Fruit fly (Drosophila melanogaster) whole organism, embryonic: ENCODE data around the gene lectin-21Cb.

Experiments used
- CG10366 ChIP-seq: fragments of 200-800 bp; sonication (Bioruptor generic); IDR thresholded peaks from 2 replicates; pipeline ENCODE4 v1.3.6; 2022; ENCODE audit warnings: missing biosample characterization, missing genetic modification characterization
- CG10431 ChIP-seq: fragments of 200-800 bp; sonication (Bioruptor generic); optimal IDR thresholded peaks from 3 replicates; lab custom pipeline; 2018; ENCODE audit warnings: missing biosample characterization, mild to moderate bottlenecking, missing genetic modification characterization
- CG12659 ChIP-seq: fragments of 200-800 bp; sonication (Bioruptor generic); optimal IDR thresholded peaks from 3 replicates; lab custom pipeline; 2017; ENCODE audit warnings: mild to moderate bottlenecking, missing biosample characterization, missing genetic modification reagents, missing genetic modification characterization
- CG15479 ChIP-seq: fragments of 200-800 bp; sonication (Bioruptor generic); optimal IDR thresholded peaks from 3 replicates; lab custom pipeline; 2019; ENCODE audit warnings: missing biosample characterization, mild to moderate bottlenecking, missing genetic modification characterization, moderate library complexity
- CG15601 ChIP-seq: fragments of 200-800 bp; sonication (Bioruptor generic); optimal IDR thresholded peaks from 3 replicates; lab custom pipeline; 2019; ENCODE audit warnings: missing biosample characterization, mild to moderate bottlenecking, missing genetic modification characterization, moderate library complexity
- CG1602 ChIP-seq: fragments of 200-800 bp; sonication (Bioruptor generic); optimal IDR thresholded peaks from 3 replicates; lab custom pipeline; 2016; ENCODE audit warnings: missing biosample characterization, missing genetic modification characterization
- CG17186 ChIP-seq: fragments of 200-800 bp; sonication (Bioruptor generic); optimal IDR thresholded peaks from 3 replicates; lab custom pipeline; 2017; ENCODE audit warnings: missing biosample characterization, missing genetic modification reagents, missing genetic modification characterization
- CG1832 ChIP-seq: fragments of 200-800 bp; sonication (Bioruptor generic); optimal IDR thresholded peaks from 2 replicates; lab custom pipeline; 2017; ENCODE audit warnings: missing biosample characterization, mild to moderate bottlenecking, missing genetic modification characterization, inconsistent platforms
- CG4404 ChIP-seq: fragments of 200-800 bp; sonication (Bioruptor generic); IDR thresholded peaks from 2 replicates; pipeline ENCODE4 v1.3.6; 2022; ENCODE audit warnings: missing biosample characterization, missing genetic modification characterization
- CG4424 ChIP-seq: fragments of 200-800 bp; sonication (Bioruptor generic); optimal IDR thresholded peaks from 3 replicates; lab custom pipeline; 2016; ENCODE audit warnings: missing biosample characterization, missing genetic modification characterization
- CG6175 ChIP-seq: fragments of 200-800 bp; sonication (Bioruptor generic); IDR thresholded peaks from 3 replicates; pipeline ENCODE4 v1.3.6; 2022; ENCODE audit warnings: missing biosample characterization, missing genetic modification characterization
- CG6813 ChIP-seq: fragments of 200-800 bp; sonication (Bioruptor generic); optimal IDR thresholded peaks from 2 replicates; lab custom pipeline; 2017; ENCODE audit warnings: missing biosample characterization, missing genetic modification characterization, mild to moderate bottlenecking, moderate library complexity, missing genetic modification reagents
- Camta ChIP-seq: fragments of 200-800 bp; sonication (Bioruptor generic); optimal IDR thresholded peaks from 2 replicates; lab custom pipeline; 2016; ENCODE audit warnings: missing biosample characterization, missing genetic modification characterization
- D ChIP-seq, 2 experiments: fragments of 200-800 bp in 1 of 2; fragments of >200 bp in 1 of 2; sonication (Bioruptor generic) in 1 of 2; optimal IDR thresholded peaks; 2 replicates in 1 of 2; 3 replicates in 1 of 2; lab custom pipeline; 2017; ENCODE audit warnings: mild to moderate bottlenecking in 1 of 2, missing biosample characterization in 1 of 2, missing genetic modification characterization in 1 of 2, missing genetic modification reagents in 1 of 2
- Dek ChIP-seq: fragments of 200-800 bp; sonication (Bioruptor generic); optimal IDR thresholded peaks from 3 replicates; lab custom pipeline; 2019; ENCODE audit warnings: missing biosample characterization, mild to moderate bottlenecking, missing genetic modification characterization, moderate library complexity
- Dll ChIP-seq: fragments of 200-800 bp; sonication (Bioruptor generic); IDR thresholded peaks from 4 replicates; pipeline ENCODE4 v1.3.6; 2022; ENCODE audit warnings: missing biosample characterization, missing genetic modification characterization; ENCODE audit not compliant: partially characterized antibody
- Dp ChIP-seq: fragments of 200-800 bp; sonication (Bioruptor generic); optimal IDR thresholded peaks from 2 replicates; lab custom pipeline; 2018; ENCODE audit warnings: missing biosample characterization, mild to moderate bottlenecking, missing genetic modification characterization, moderate library complexity
- Drgx ChIP-seq: fragments of 200-800 bp; sonication (Bioruptor generic); IDR thresholded peaks from 2 replicates; pipeline ENCODE4 v1.3.6; 2022; ENCODE audit warnings: missing biosample characterization, missing genetic modification characterization
- Elba2 ChIP-seq: fragments of 200-800 bp; sonication (Bioruptor generic); optimal IDR thresholded peaks from 3 replicates; lab custom pipeline; 2016; ENCODE audit warnings: missing biosample characterization, missing genetic modification characterization
- Ets65A ChIP-seq: fragments of 200-800 bp; sonication (Bioruptor generic); peaks from one replicate; lab custom pipeline; 2016; ENCODE audit warnings: missing biosample characterization, missing genetic modification characterization
- Fer2 ChIP-seq: fragments of 200-800 bp; sonication (Bioruptor generic); optimal IDR thresholded peaks from 2 replicates; lab custom pipeline; 2018; ENCODE audit warnings: missing biosample characterization, mild to moderate bottlenecking, missing genetic modification characterization, moderate library complexity
- Hand ChIP-seq: fragments of 200-800 bp; sonication (Bioruptor generic); optimal IDR thresholded peaks from 2 replicates; lab custom pipeline; 2017; ENCODE audit warnings: mild to moderate bottlenecking, missing biosample characterization, missing genetic modification reagents, missing genetic modification characterization
- MBD-R2 ChIP-seq: fragments of 200-800 bp; sonication (Bioruptor generic); IDR thresholded peaks from 2 replicates; pipeline ENCODE4 v1.3.6; 2022; ENCODE audit warnings: missing biosample characterization, missing genetic modification characterization
- Nf-YB ChIP-seq: fragments of 200-800 bp; sonication (Bioruptor generic); optimal IDR thresholded peaks from 3 replicates; lab custom pipeline; 2019; ENCODE audit warnings: missing biosample characterization, mild to moderate bottlenecking, missing genetic modification characterization, moderate library complexity
- Oaz ChIP-seq: fragments of 200-800 bp; sonication (Bioruptor generic); IDR thresholded peaks from 2 replicates; pipeline ENCODE4 v1.3.6; 2022; ENCODE audit warnings: missing biosample characterization, missing genetic modification characterization
- Scr ChIP-seq: fragments of 200-800 bp; sonication (Bioruptor generic); IDR thresholded peaks from 2 replicates; pipeline ENCODE4 v1.3.6; 2022; ENCODE audit warnings: missing biosample characterization, missing genetic modification characterization; ENCODE audit not compliant: partially characterized antibody
- Sox100B ChIP-seq: fragments of 200-800 bp; sonication (Bioruptor generic); optimal IDR thresholded peaks from 3 replicates; lab custom pipeline; 2018; ENCODE audit warnings: missing biosample characterization, mild to moderate bottlenecking, missing genetic modification characterization
- Sry-β ChIP-seq: fragments of 200-800 bp; sonication (Bioruptor generic); optimal IDR thresholded peaks from 2 replicates; lab custom pipeline; 2018; ENCODE audit warnings: missing biosample characterization, mild to moderate bottlenecking, missing genetic modification characterization, moderate library complexity
- Xbp1 ChIP-seq: fragments of 200-800 bp; sonication (Bioruptor generic); optimal IDR thresholded peaks from 3 replicates; lab custom pipeline; 2016; ENCODE audit warnings: missing biosample characterization, mild to moderate bottlenecking, missing genetic modification characterization
- ac ChIP-seq: fragments of 200-800 bp; sonication (Bioruptor generic); optimal IDR thresholded peaks from 3 replicates; lab custom pipeline; 2017; ENCODE audit warnings: missing biosample characterization, mild to moderate bottlenecking, missing genetic modification characterization
- cad ChIP-seq: fragments of >200 bp; optimal IDR thresholded peaks from 2 replicates; lab custom pipeline; 2017; ENCODE audit warnings: missing biosample characterization, missing genetic modification characterization
- crc ChIP-seq: fragments of 200-800 bp; sonication (Bioruptor generic); optimal IDR thresholded peaks from 2 replicates; lab custom pipeline; 2016; ENCODE audit warnings: missing biosample characterization, missing genetic modification characterization
- dan ChIP-seq: fragments of 200-800 bp; sonication (Bioruptor generic); IDR thresholded peaks from 2 replicates; pipeline ENCODE4 v1.3.6; 2022; ENCODE audit warnings: missing biosample characterization, missing genetic modification characterization
- emc ChIP-seq: fragments of 200-800 bp; sonication (Bioruptor generic); optimal IDR thresholded peaks from 2 replicates; lab custom pipeline; 2016; ENCODE audit warnings: missing biosample characterization, missing genetic modification characterization
- gsb-n ChIP-seq: fragments of 200-800 bp; sonication (Bioruptor generic); optimal IDR thresholded peaks from 3 replicates; lab custom pipeline; 2018; ENCODE audit warnings: missing biosample characterization, mild to moderate bottlenecking, missing genetic modification characterization
- jing ChIP-seq: fragments of 200-800 bp; sonication (Bioruptor generic); optimal IDR thresholded peaks from 2 replicates; lab custom pipeline; 2018; ENCODE audit warnings: missing biosample characterization, mild to moderate bottlenecking, missing genetic modification characterization
- ken ChIP-seq: fragments of 200-800 bp; sonication (Bioruptor generic); IDR thresholded peaks from 3 replicates; pipeline ENCODE4 v1.3.6; 2022; ENCODE audit warnings: missing biosample characterization, missing genetic modification characterization
- phol ChIP-seq: fragments of 200-800 bp; sonication (Bioruptor generic); optimal IDR thresholded peaks from 3 replicates; lab custom pipeline; 2018; ENCODE audit warnings: missing biosample characterization, mild to moderate bottlenecking, missing genetic modification characterization, moderate library complexity
- repo ChIP-seq: fragments of 200-800 bp; sonication (Bioruptor generic); optimal IDR thresholded peaks from 2 replicates; lab custom pipeline; 2016; ENCODE audit warnings: missing biosample characterization, missing genetic modification characterization
- seq ChIP-seq: fragments of 200-800 bp; sonication (Bioruptor generic); IDR thresholded peaks from 2 replicates; pipeline ENCODE4 v1.3.6; 2022; ENCODE audit warnings: missing biosample characterization, missing genetic modification characterization
- tgo ChIP-seq: fragments of 200-800 bp; sonication (Bioruptor generic); IDR thresholded peaks from 3 replicates; pipeline ENCODE4 v1.3.6; 2022; ENCODE audit warnings: missing biosample characterization, missing genetic modification characterization
- tll ChIP-seq, 2 experiments: fragments of 200-800 bp in 1 of 2; fragments of >200 bp in 1 of 2; sonication (Bioruptor generic) in 1 of 2; optimal IDR thresholded peaks; 2 replicates each; lab custom pipeline; 2017 to 2019; ENCODE audit warnings: missing biosample characterization in 2 of 2, missing genetic modification characterization in 2 of 2, mild to moderate bottlenecking in 1 of 2, moderate library complexity in 1 of 2
- tup ChIP-seq: fragments of 200-800 bp; sonication (Bioruptor generic); optimal IDR thresholded peaks from 2 replicates; lab custom pipeline; 2016; ENCODE audit warnings: missing biosample characterization, mild to moderate bottlenecking, missing genetic modification characterization, moderate library complexity
- twi ChIP-seq: fragments of 200-800 bp; optimal IDR thresholded peaks from 2 replicates; lab custom pipeline; 2019; ENCODE audit warnings: missing biosample characterization, mild to moderate bottlenecking, missing genetic modification characterization, moderate library complexity
- zen ChIP-seq: fragments of 200-800 bp; sonication (Bioruptor generic); optimal IDR thresholded peaks from 3 replicates; lab custom pipeline; 2018; ENCODE audit warnings: missing biosample characterization, mild to moderate bottlenecking, missing genetic modification characterization, moderate library complexity
- zfh1 ChIP-seq: fragments of 200-800 bp; sonication (Bioruptor generic); IDR thresholded peaks from 3 replicates; pipeline ENCODE4 v1.3.6; 2022; ENCODE audit warnings: missing biosample characterization, missing genetic modification characterization

Gene lectin-21Cb

DNA sequence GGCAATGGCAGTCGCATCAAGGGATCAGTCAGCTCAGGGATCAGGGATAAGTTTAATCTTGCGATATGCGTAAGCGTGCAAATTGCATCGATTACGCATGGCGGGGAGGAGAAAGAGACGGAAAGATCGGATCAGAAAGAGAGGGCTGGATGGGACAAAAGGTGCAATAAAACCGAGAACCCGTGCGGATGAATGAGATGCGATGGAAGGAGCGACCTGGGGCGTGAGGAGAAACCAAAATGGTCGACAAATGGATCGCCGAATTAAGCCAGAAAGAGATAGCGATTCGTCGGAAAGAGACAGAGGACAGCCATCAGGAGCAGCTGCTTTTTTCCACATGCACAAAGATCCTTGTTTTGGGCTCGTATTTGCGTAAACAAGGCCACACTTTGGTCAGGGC lies 23.2 kb downstream of the lectin-21Cb start:
- TF ChIP-seq Ets65A (peak; percentile 81), CG1832 (GFP tag; lab: Kevin White, UChicago) (peak; percentile 38), D (optimal IDR thresholded peaks at IDR 0.05; lab: Kevin White, UChicago) (peak; percentile 63), D (GFP tag; optimal IDR thresholded peaks at IDR 0.05; lab: Kevin White, UChicago) (no peak), tup (GFP tag; lab: Kevin White, UChicago) (no peak), CG6175 (GFP tag; lab: Robert Waterston, UW) (no peak), tll (GFP tag; optimal IDR thresholded peaks at IDR 0.05; lab: Kevin White, UChicago) (no peak), cad (GFP tag; lab: Kevin White, UChicago) (peak; percentile 69), gsb-n (tag; lab: Kevin White, UChicago) (peak; percentile 22), Nf-YB (GFP tag; lab: Kevin White, UChicago) (peak; percentile 59), zfh1 (GFP tag; lab: Robert Waterston, UW) (0 out of 3 replicates have a peak, but pooled peaks have one; percentile 20), ac (GFP tag; lab: Kevin White, UChicago) (peak; percentile 11), CG15479 (GFP tag; lab: Kevin White, UChicago) (peak; percentile 47), Camta (GFP tag; lab: Kevin White, UChicago) (no peak)

DNA sequence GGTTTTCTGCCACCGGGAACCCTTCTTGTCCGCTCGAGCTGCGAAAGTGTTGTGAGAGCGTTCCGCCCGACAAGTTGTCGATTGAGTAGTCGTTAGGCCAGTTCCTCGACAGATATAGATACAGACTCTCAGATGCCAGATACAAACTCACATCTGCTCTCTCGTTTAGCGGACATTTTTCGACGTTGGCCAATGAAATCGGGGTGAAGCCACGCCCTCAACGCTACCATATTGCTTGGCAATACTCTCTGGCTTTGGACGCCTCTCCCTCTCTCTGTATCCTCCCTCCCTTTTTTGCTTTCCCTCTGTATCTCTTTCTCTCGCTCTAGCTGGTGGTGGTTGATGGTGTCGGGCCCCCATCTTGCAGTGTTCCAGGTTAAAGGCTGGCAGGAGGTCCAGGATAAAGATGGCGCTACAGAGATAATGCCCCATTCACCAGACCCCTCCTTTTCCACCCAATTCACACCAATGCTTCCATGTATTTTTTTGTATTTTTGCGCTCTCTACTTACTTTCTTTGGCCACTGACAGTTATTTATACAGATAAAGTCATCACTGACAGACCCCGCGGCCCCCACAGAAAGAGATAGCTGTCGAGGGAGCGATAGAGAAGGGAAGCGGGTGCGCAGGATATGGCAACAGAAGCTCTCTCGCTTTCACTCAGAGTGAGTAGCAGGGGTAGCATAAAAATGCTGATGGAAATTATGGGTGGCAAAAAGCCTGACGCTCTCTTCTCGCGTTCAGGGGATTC lies 26.2 kb downstream of the lectin-21Cb start, which contains the start of gene Gsc:
Gene Gsc, minus strand, starts transcription at position 51 of the 750 bp plus-strand sequence.
- TF ChIP-seq dan (GFP tag; lab: Robert Waterston, UW) (no peak), Drgx (GFP tag; lab: Robert Waterston, UW) (no peak), Dp (GFP tag; lab: Kevin White, UChicago) (no peak), Sox100B (GFP tag; lab: Kevin White, UChicago) (no peak), CG4424 (GFP tag; lab: Kevin White, UChicago) (no peak), ken (no peak), CG1602 (GFP tag; lab: Kevin White, UChicago) (no peak), Fer2 (tag; lab: Kevin White, UChicago) (no peak), CG17186 (GFP tag; lab: Kevin White, UChicago) (no peak), Nf-YB (GFP tag; lab: Kevin White, UChicago) (peak; percentile 99), Dek (tag; lab: Kevin White, UChicago) (no peak), CG15601 (tag; lab: Kevin White, UChicago) (no peak), CG4404 (GFP tag; lab: Robert Waterston, UW) (no peak), zen (tag; lab: Kevin White, UChicago) (no peak), Hand (GFP tag; lab: Kevin White, UChicago) (no peak), emc (GFP tag; lab: Kevin White, UChicago) (no peak), crc (GFP tag; lab: Kevin White, UChicago) (no peak), Dll (GFP tag; lab: Robert Waterston, UW) (peak; percentile 48; the same call in 1 of the 4 replicates), repo (GFP tag; lab: Kevin White, UChicago) (no peak), seq (GFP tag; lab: Robert Waterston, UW) (peak; percentile 82), MBD-R2 (GFP tag; lab: Robert Waterston, UW) (no peak), CG10366 (GFP tag; lab: Robert Waterston, UW) (no peak), tgo (GFP tag; lab: Robert Waterston, UW) (no peak), phol (tag; lab: Kevin White, UChicago) (peak; percentile 84), twi (peak; percentile 34), Sry-β (GFP tag; lab: Kevin White, UChicago) (no peak), CG12659 (GFP tag; lab: Kevin White, UChicago) (no peak), Elba2 (no peak), Xbp1 (GFP tag; lab: Kevin White, UChicago) (no peak), Oaz (GFP tag; lab: Robert Waterston, UW) (no peak), CG6813 (GFP tag; lab: Kevin White, UChicago) (no peak), D (optimal IDR thresholded peaks at IDR 0.05; lab: Kevin White, UChicago) (peak; percentile 12), D (GFP tag; optimal IDR thresholded peaks at IDR 0.05; lab: Kevin White, UChicago) (no peak), CG10431 (GFP tag; lab: Kevin White, UChicago) (no peak), Scr (GFP tag; lab: Robert Waterston, UW) (no peak), jing (no peak)
